Fruit fly (Drosophila melanogaster): ENCODE data around the gene CG31673.

CG31673 gene

DNA sequence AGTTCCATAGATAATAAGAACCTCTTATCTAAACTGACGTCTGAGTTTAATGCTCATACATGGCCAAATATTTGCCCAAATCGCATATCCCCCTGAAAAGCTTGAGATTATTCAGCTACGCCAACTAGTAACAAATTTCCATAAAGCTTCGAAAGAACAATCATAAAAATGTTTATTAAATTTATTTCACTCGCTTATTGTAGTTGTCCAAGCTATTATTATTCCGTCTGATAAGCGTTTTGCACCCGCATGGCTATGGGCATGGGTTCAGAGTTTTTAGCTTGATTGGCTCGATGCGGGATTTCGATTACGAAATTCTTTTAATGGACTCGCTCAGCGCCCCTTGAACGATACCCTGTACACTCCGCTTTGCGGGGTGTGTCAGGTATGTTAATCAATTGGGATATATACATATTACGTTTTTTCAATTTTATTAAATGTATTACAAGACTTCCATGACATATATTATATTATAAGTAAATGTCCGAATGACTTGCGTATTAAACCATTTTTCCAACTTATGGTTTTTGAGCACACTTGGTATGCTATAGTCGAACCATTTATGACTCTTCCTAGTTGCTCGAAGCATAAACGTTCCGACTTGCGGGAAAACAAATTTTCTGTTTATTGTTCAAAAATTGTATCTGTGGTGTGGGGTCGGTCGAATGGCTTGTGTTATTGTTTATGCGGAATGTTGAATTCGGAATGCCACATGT lies 23.6 kb upstream of the CG31673 start (continued):
- TF ChIP-seq fd102C (GFP tag; optimal IDR thresholded peaks at IDR 0.05) (peak; percentile 65), CG17186 (GFP tag; optimal IDR thresholded peaks at IDR 0.05) (peak; percentile 54), CG2678 (tag; optimal IDR thresholded peaks at IDR 0.05) (peak; percentile 97), fd96Cb (tag; optimal IDR thresholded peaks at IDR 0.05) (peak; percentile 92), CG6854 (GFP tag; optimal IDR thresholded peaks at IDR 0.05) (peak; percentile 92), CG16815 (GFP tag; optimal IDR thresholded peaks at IDR 0.05) (peak; percentile 94), D (optimal IDR thresholded peaks at IDR 0.05) (no peak), D (GFP tag; optimal IDR thresholded peaks at IDR 0.05) (peak; percentile 90), dmrt11E (tag; optimal IDR thresholded peaks at IDR 0.05) (peak; percentile 94), unc-4 (GFP tag; IDR thresholded peaks at IDR 0.05; ENCODE audit: partially characterized antibody) (peak; percentile 15; the same call in 1 of the 2 replicates), sim (GFP tag; IDR thresholded peaks at IDR 0.05) (peak; percentile 81), CG3726 (GFP tag; IDR thresholded peaks at IDR 0.05) (peak; percentile 93), chinmo (GFP tag; IDR thresholded peaks at IDR 0.05; ENCODE audit: partially characterized antibody) (peak; percentile 80; the same call in 3 of the 4 replicates), Vsx1 (GFP tag; optimal IDR thresholded peaks at IDR 0.05) (peak; percentile 93), CG12071 (GFP tag; optimal IDR thresholded peaks at IDR 0.05) (peak; percentile 92), CG1832 (GFP tag; optimal IDR thresholded peaks at IDR 0.05) (no peak), CG12104 (GFP tag; optimal IDR thresholded peaks at IDR 0.05) (peak; percentile 90), CG7963 (GFP tag; IDR thresholded peaks at IDR 0.05; ENCODE audit: partially characterized antibody) (peak; percentile 70), CG9727 (GFP tag; optimal IDR thresholded peaks at IDR 0.05) (peak; percentile 96), mam (GFP tag; optimal IDR thresholded peaks at IDR 0.05) (peak; percentile 76), Sry-δ (GFP tag; optimal IDR thresholded peaks at IDR 0.05) (peak; percentile 37), slp2 (GFP tag; optimal IDR thresholded peaks at IDR 0.05) (peak; percentile 73), CG5953 (GFP tag; IDR thresholded peaks at IDR 0.05) (peak; percentile 91), caup (GFP tag; optimal IDR thresholded peaks at IDR 0.05; ENCODE audit: severe bottlenecking) (peak; percentile 94), CG17328 (GFP tag; IDR thresholded peaks at IDR 0.05) (peak; percentile 95), CG13287 (GFP tag; IDR thresholded peaks at IDR 0.05; ENCODE audit: partially characterized antibody) (peak; percentile 78), Opbp (GFP tag; IDR thresholded peaks at IDR 0.05; ENCODE audit: partially characterized antibody) (no peak), CG4360 (GFP tag; IDR thresholded peaks at IDR 0.05) (peak; percentile 69; the same call in 1 of the 2 replicates), CG34224 (GFP tag; IDR thresholded peaks at IDR 0.05; ENCODE audit: partially characterized antibody) (peak; percentile 75), CG6813 (GFP tag; optimal IDR thresholded peaks at IDR 0.05) (peak; percentile 95), otp (GFP tag; IDR thresholded peaks at IDR 0.05) (peak; percentile 94), HmgZ (tag; optimal IDR thresholded peaks at IDR 0.05) (peak; percentile 97), CG7786 (GFP tag; optimal IDR thresholded peaks at IDR 0.05) (peak; percentile 73), CG1603 (tag; optimal IDR thresholded peaks at IDR 0.05) (peak; percentile 96), CG10565 (GFP tag; optimal IDR thresholded peaks at IDR 0.05) (peak; percentile 52), CG13894 (tag; optimal IDR thresholded peaks at IDR 0.05) (peak; percentile 93), CG8089 (GFP tag; optimal IDR thresholded peaks at IDR 0.05) (peak; percentile 61), sqz (GFP tag; optimal IDR thresholded peaks at IDR 0.05) (peak; percentile 83), CG9437 (GFP tag; optimal IDR thresholded peaks at IDR 0.05) (peak; percentile 92), Fer1 (GFP tag; optimal IDR thresholded peaks at IDR 0.05) (peak; percentile 98), TFAM (GFP tag; optimal IDR thresholded peaks at IDR 0.05) (peak; percentile 71), Mrtf (GFP tag; IDR thresholded peaks at IDR 0.05) (peak; percentile 90), CG5245 (GFP tag; optimal IDR thresholded peaks at IDR 0.05) (peak; percentile 89), lab (GFP tag; optimal IDR thresholded peaks at IDR 0.05) (peak; percentile 98), emc (GFP tag; optimal IDR thresholded peaks at IDR 0.05) (peak; percentile 64), vfl (GFP tag; optimal IDR thresholded peaks at IDR 0.05) (peak; percentile 89), CG17385 (GFP tag; optimal IDR thresholded peaks at IDR 0.05) (peak; percentile 92), CG30403 (GFP tag; optimal IDR thresholded peaks at IDR 0.05) (peak; percentile 96)

Measured in whole organism, embryonic.